Fruit fly (Drosophila melanogaster) whole organism, embryonic: ENCODE data around the gene Dph5.

ENCODE experiments used
- ATbp ChIP-seq: fragments of 200-800 bp; sonication (Bioruptor generic); optimal IDR thresholded peaks from 2 replicates; lab custom pipeline; 2017; ENCODE audit warnings: missing biosample characterization, mild to moderate bottlenecking, missing genetic modification characterization, missing genetic modification reagents
- Aef1 ChIP-seq: fragments of 200-800 bp; sonication (Bioruptor generic); IDR thresholded peaks from 3 replicates; pipeline ENCODE4 v1.3.6; 2022; ENCODE audit warnings: missing biosample characterization, missing genetic modification characterization
- CG10147 ChIP-seq: fragments of 200-800 bp; sonication (Bioruptor generic); optimal IDR thresholded peaks from 2 replicates; lab custom pipeline; 2019; ENCODE audit warnings: missing biosample characterization, mild to moderate bottlenecking, missing genetic modification characterization, moderate library complexity
- CG11093 ChIP-seq: fragments of 200-800 bp; sonication (Bioruptor generic); IDR thresholded peaks from 3 replicates; pipeline ENCODE4 v1.3.6; 2022; ENCODE audit warnings: missing biosample characterization, missing genetic modification characterization
- CG11398 ChIP-seq: fragments of 200-800 bp; sonication (Bioruptor generic); optimal IDR thresholded peaks from 2 replicates; lab custom pipeline; 2016; ENCODE audit warnings: missing biosample characterization, missing genetic modification characterization
- CG11723 ChIP-seq: fragments of 200-800 bp; sonication (Bioruptor generic); optimal IDR thresholded peaks from 2 replicates; lab custom pipeline; 2017; ENCODE audit warnings: missing biosample characterization, mild to moderate bottlenecking, missing genetic modification characterization
- CG13296 ChIP-seq: fragments of 200-800 bp; sonication (Bioruptor generic); optimal IDR thresholded peaks from 3 replicates; lab custom pipeline; 2018; ENCODE audit warnings: missing biosample characterization, mild to moderate bottlenecking, missing genetic modification characterization
- CG14710 ChIP-seq: fragments of 200-800 bp; sonication (Bioruptor generic); optimal IDR thresholded peaks from 3 replicates; lab custom pipeline; 2019; ENCODE audit warnings: missing biosample characterization, mild to moderate bottlenecking, missing genetic modification characterization, moderate library complexity
- CG15479 ChIP-seq: fragments of 200-800 bp; sonication (Bioruptor generic); optimal IDR thresholded peaks from 3 replicates; lab custom pipeline; 2019; ENCODE audit warnings: missing biosample characterization, mild to moderate bottlenecking, missing genetic modification characterization, moderate library complexity
- CG1603 ChIP-seq: fragments of 200-800 bp; sonication (Bioruptor generic); optimal IDR thresholded peaks from 2 replicates; lab custom pipeline; 2019; ENCODE audit warnings: missing biosample characterization, mild to moderate bottlenecking, missing genetic modification characterization, moderate library complexity
- CG16813 ChIP-seq: fragments of 200-800 bp; sonication (Bioruptor generic); IDR thresholded peaks from 3 replicates; pipeline ENCODE4 v1.3.6; 2022; ENCODE audit warnings: missing biosample characterization, missing genetic modification characterization; ENCODE audit not compliant: partially characterized antibody
- CG17359 ChIP-seq: fragments of 200-800 bp; sonication (Bioruptor generic); optimal IDR thresholded peaks from 3 replicates; lab custom pipeline; 2018; ENCODE audit warnings: missing biosample characterization, mild to moderate bottlenecking, missing genetic modification characterization, moderate library complexity
- CG18011 ChIP-seq: fragments of 200-800 bp; sonication (Bioruptor generic); optimal IDR thresholded peaks from 2 replicates; lab custom pipeline; 2017; ENCODE audit warnings: missing biosample characterization, missing genetic modification characterization, mild to moderate bottlenecking, moderate library complexity, missing genotype
- CG1832 ChIP-seq: fragments of 200-800 bp; sonication (Bioruptor generic); optimal IDR thresholded peaks from 2 replicates; lab custom pipeline; 2017; ENCODE audit warnings: missing biosample characterization, mild to moderate bottlenecking, missing genetic modification characterization, inconsistent platforms
- CG18599 ChIP-seq: fragments of 200-800 bp; sonication (Bioruptor generic); optimal IDR thresholded peaks from 3 replicates; lab custom pipeline; 2017; ENCODE audit warnings: missing biosample characterization, missing genetic modification characterization, mild to moderate bottlenecking, moderate library complexity, missing genetic modification reagents
- CG32767 ChIP-seq: fragments of 200-800 bp; sonication (Bioruptor generic); IDR thresholded peaks from 2 replicates; pipeline ENCODE4 v1.3.6; 2022; ENCODE audit warnings: missing biosample characterization, missing genetic modification characterization
- CG3281 ChIP-seq: fragments of 200-800 bp; sonication (Bioruptor generic); optimal IDR thresholded peaks from 3 replicates; lab custom pipeline; 2017; ENCODE audit warnings: missing biosample characterization, mild to moderate bottlenecking, missing genetic modification characterization
- CG33213 ChIP-seq: fragments of 200-800 bp; sonication (Bioruptor generic); optimal IDR thresholded peaks from 3 replicates; lab custom pipeline; 2016; ENCODE audit warnings: missing biosample characterization, missing genetic modification characterization
- CG43689 ChIP-seq: fragments of 200-800 bp; sonication (Bioruptor generic); IDR thresholded peaks from 2 replicates; pipeline ENCODE4 v1.3.6; 2022; ENCODE audit warnings: missing biosample characterization, missing genetic modification characterization
- CG4730 ChIP-seq: fragments of 200-800 bp; sonication (Bioruptor generic); IDR thresholded peaks from 2 replicates; pipeline ENCODE4 v1.3.6; 2022; ENCODE audit warnings: missing biosample characterization, missing genetic modification characterization
- CG6175 ChIP-seq: fragments of 200-800 bp; sonication (Bioruptor generic); IDR thresholded peaks from 3 replicates; pipeline ENCODE4 v1.3.6; 2022; ENCODE audit warnings: missing biosample characterization, missing genetic modification characterization
- D19A ChIP-seq: fragments of 200-800 bp; optimal IDR thresholded peaks from 3 replicates; lab custom pipeline; 2019; ENCODE audit warnings: missing biosample characterization, mild to moderate bottlenecking, missing genetic modification characterization, moderate library complexity
- Dll ChIP-seq: fragments of 200-800 bp; sonication (Bioruptor generic); IDR thresholded peaks from 4 replicates; pipeline ENCODE4 v1.3.6; 2022; ENCODE audit warnings: missing biosample characterization, missing genetic modification characterization; ENCODE audit not compliant: partially characterized antibody
- E2f2 ChIP-seq: fragments of 200-800 bp; sonication (Bioruptor generic); IDR thresholded peaks from 2 replicates; pipeline ENCODE4 v1.3.6; 2022; ENCODE audit warnings: missing biosample characterization, missing genetic modification characterization
- Fer1 ChIP-seq: fragments of 200-800 bp; sonication (Bioruptor generic); optimal IDR thresholded peaks from 2 replicates; lab custom pipeline; 2017; ENCODE audit warnings: missing biosample characterization, mild to moderate bottlenecking, missing genetic modification characterization
- Hr78 ChIP-seq, 2 experiments: fragments of 200-800 bp in 1 of 2; fragments of >200 bp in 1 of 2; sonication (Bioruptor generic) in 1 of 2; optimal IDR thresholded peaks; 2 replicates each; lab custom pipeline; 2017 to 2019; ENCODE audit warnings: missing biosample characterization in 2 of 2, missing genetic modification characterization in 2 of 2, mild to moderate bottlenecking in 1 of 2, moderate library complexity in 1 of 2
- Hsf ChIP-seq: fragments of 200-800 bp; sonication (Bioruptor generic); optimal IDR thresholded peaks from 3 replicates; lab custom pipeline; 2016; ENCODE audit warnings: missing biosample characterization, missing genetic modification characterization
- Lpt ChIP-seq: fragments of >200 bp; optimal IDR thresholded peaks from 2 replicates; lab custom pipeline; 2018; ENCODE audit warnings: missing biosample characterization, missing genetic modification characterization
- MBD-R2 ChIP-seq: fragments of 200-800 bp; sonication (Bioruptor generic); IDR thresholded peaks from 2 replicates; pipeline ENCODE4 v1.3.6; 2022; ENCODE audit warnings: missing biosample characterization, missing genetic modification characterization
- NC2α ChIP-seq: fragments of 200-800 bp; sonication (Bioruptor generic); optimal IDR thresholded peaks from 2 replicates; lab custom pipeline; 2016; ENCODE audit warnings: missing biosample characterization, missing genetic modification characterization
- Nf-YB ChIP-seq: fragments of 200-800 bp; sonication (Bioruptor generic); optimal IDR thresholded peaks from 3 replicates; lab custom pipeline; 2019; ENCODE audit warnings: missing biosample characterization, mild to moderate bottlenecking, missing genetic modification characterization, moderate library complexity
- Spps ChIP-seq: fragments of 200-800 bp; sonication (Bioruptor generic); optimal IDR thresholded peaks from 2 replicates; lab custom pipeline; 2018; ENCODE audit warnings: missing biosample characterization, mild to moderate bottlenecking, missing genetic modification characterization
- Sry-δ ChIP-seq: fragments of 200-800 bp; sonication (Bioruptor generic); optimal IDR thresholded peaks from 2 replicates; lab custom pipeline; 2016; ENCODE audit warnings: missing biosample characterization, missing genetic modification characterization
- ap ChIP-seq: fragments of 200-800 bp; sonication (Bioruptor generic); IDR thresholded peaks from 2 replicates; pipeline ENCODE4 v1.3.6; 2022; ENCODE audit warnings: missing biosample characterization, missing genetic modification characterization
- ara ChIP-seq: fragments of 200-800 bp; sonication (Bioruptor generic); IDR thresholded peaks from 2 replicates; pipeline ENCODE4 v1.3.6; 2022; ENCODE audit warnings: missing biosample characterization, missing genetic modification characterization
- ato ChIP-seq: fragments of 200-800 bp; sonication (Bioruptor generic); IDR thresholded peaks from 2 replicates; pipeline ENCODE4 v1.3.6; 2022; ENCODE audit warnings: missing biosample characterization, missing genetic modification characterization; ENCODE audit not compliant: partially characterized antibody
- chn ChIP-seq: fragments of 200-800 bp; sonication (Bioruptor generic); optimal IDR thresholded peaks from 2 replicates; lab custom pipeline; 2016; ENCODE audit warnings: missing biosample characterization, missing genetic modification characterization
- crc ChIP-seq: fragments of 200-800 bp; sonication (Bioruptor generic); optimal IDR thresholded peaks from 2 replicates; lab custom pipeline; 2016; ENCODE audit warnings: missing biosample characterization, missing genetic modification characterization
- cwo ChIP-seq: fragments of 200-800 bp; sonication (Bioruptor generic); optimal IDR thresholded peaks from 3 replicates; lab custom pipeline; 2017; ENCODE audit warnings: missing biosample characterization, missing genetic modification characterization, mild to moderate bottlenecking, moderate library complexity, missing genetic modification reagents
- ems ChIP-seq: fragments of 200-800 bp; sonication (Bioruptor generic); optimal IDR thresholded peaks from 3 replicates; lab custom pipeline; 2016; ENCODE audit warnings: missing biosample characterization, missing genetic modification characterization
- fu2 ChIP-seq: fragments of 200-800 bp; sonication (Bioruptor generic); optimal IDR thresholded peaks from 2 replicates; lab custom pipeline; 2016; ENCODE audit warnings: missing biosample characterization, missing genetic modification characterization
- h ChIP-seq: fragments of >200 bp; optimal IDR thresholded peaks from 2 replicates; lab custom pipeline; 2017
- hbn ChIP-seq: fragments of 200-800 bp; sonication (Bioruptor generic); IDR thresholded peaks from 2 replicates; pipeline ENCODE4 v1.3.6; 2022; ENCODE audit warnings: missing biosample characterization, missing genetic modification characterization; ENCODE audit not compliant: partially characterized antibody
- hkb ChIP-seq, 2 experiments: fragments of 200-800 bp in 1 of 2; fragments of >200 bp in 1 of 2; sonication (Bioruptor generic) in 1 of 2; IDR thresholded peaks in 1 of 2; optimal IDR thresholded peaks in 1 of 2; 2 replicates each; pipeline versions ENCODE4 v1.3.6 to Lab custom; 2017 to 2022; ENCODE audit warnings: missing biosample characterization in 1 of 2, missing genetic modification characterization in 1 of 2
- insv ChIP-seq, 2 experiments: fragments of 200-800 bp; sonication (Bioruptor generic); optimal IDR thresholded peaks; 3 replicates each; lab custom pipeline; 2016 to 2018; ENCODE audit warnings: missing biosample characterization in 2 of 2, missing genetic modification characterization in 2 of 2
- jumu ChIP-seq: fragments of 200-800 bp; sonication (Bioruptor generic); optimal IDR thresholded peaks from 3 replicates; lab custom pipeline; 2016; ENCODE audit warnings: missing biosample characterization, missing genetic modification characterization
- klu ChIP-seq: fragments of 200-800 bp; sonication (Bioruptor generic); IDR thresholded peaks from 2 replicates; pipeline ENCODE4 v1.3.6; 2022; ENCODE audit warnings: missing biosample characterization, missing genetic modification characterization
- mirr ChIP-seq: fragments of 200-800 bp; sonication (Bioruptor generic); optimal IDR thresholded peaks from 3 replicates; lab custom pipeline; 2018; ENCODE audit warnings: missing biosample characterization, mild to moderate bottlenecking, missing genetic modification characterization
- nau ChIP-seq: fragments of 200-800 bp; sonication (Bioruptor generic); optimal IDR thresholded peaks from 3 replicates; lab custom pipeline; 2017; ENCODE audit warnings: missing biosample characterization, mild to moderate bottlenecking, missing genetic modification characterization, missing genetic modification reagents
- ro ChIP-seq: fragments of 200-800 bp; sonication (Bioruptor generic); IDR thresholded peaks from 2 replicates; pipeline ENCODE4 v1.3.6; 2022; ENCODE audit warnings: missing biosample characterization, missing genetic modification characterization
- tna ChIP-seq: fragments of 200-800 bp; sonication (Bioruptor generic); IDR thresholded peaks from 2 replicates; pipeline ENCODE4 v1.3.6; 2022; ENCODE audit warnings: missing biosample characterization, missing genetic modification characterization; ENCODE audit not compliant: partially characterized antibody
- wdn ChIP-seq: fragments of 200-800 bp; sonication (Bioruptor generic); IDR thresholded peaks from 2 replicates; pipeline ENCODE4 v1.3.6; 2022; ENCODE audit warnings: missing biosample characterization, missing genetic modification characterization

Gene Dph5

DNA sequence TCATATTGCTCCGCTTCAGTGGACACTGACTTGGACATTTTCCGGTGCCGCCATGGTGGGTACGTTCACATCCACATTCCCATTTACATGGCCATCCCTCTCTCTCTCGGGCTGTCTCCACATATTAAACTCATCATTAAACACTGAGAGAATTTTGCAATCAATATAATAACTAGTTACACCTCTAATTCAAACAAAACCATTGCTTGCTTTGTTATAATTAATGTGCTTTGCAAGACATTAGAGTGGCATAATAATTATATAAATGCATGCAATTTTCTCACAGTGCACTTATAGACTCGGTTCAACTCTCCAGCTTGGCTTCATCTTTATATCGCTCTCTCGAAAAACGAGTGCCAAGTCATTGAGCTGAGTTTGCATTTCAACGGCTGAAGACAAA lies 41.7 kb upstream of the Dph5 start (continued):
- TF ChIP-seq ATbp (GFP tag; lab: Kevin White, UChicago), result peak; percentile 55
- no peak for TF ChIP-seq CG10147 (GFP tag; lab: Kevin White, UChicago)
- TF ChIP-seq ap (GFP tag; lab: Robert Waterston, UW), result peak; percentile 73
- peak; percentile 51; the same call in 1 of the 3 replicates for TF ChIP-seq CG6175
- TF ChIP-seq tna, result no peak
- no peak for TF ChIP-seq NC2α (GFP tag; lab: Kevin White, UChicago)
- TF ChIP-seq CG18599 (GFP tag; lab: Kevin White, UChicago), result peak; percentile 59
- no peak for TF ChIP-seq CG11723 (GFP tag; lab: Kevin White, UChicago)
- TF ChIP-seq ara, result peak; percentile 76
- no peak for TF ChIP-seq hkb (optimal IDR thresholded peaks at IDR 0.05; lab: Kevin White, UChicago)
- peak; percentile 80 for TF ChIP-seq hkb (GFP tag; IDR thresholded peaks at IDR 0.05; lab: Robert Waterston, UW)
- TF ChIP-seq CG17359, result peak; percentile 77
- no peak for TF ChIP-seq klu
- TF ChIP-seq Fer1 (GFP tag; lab: Kevin White, UChicago), result peak; percentile 65
- TF ChIP-seq CG1603 (tag; lab: Kevin White, UChicago), result peak; percentile 82
- no peak; the same call in 2 of the 3 replicates for TF ChIP-seq CG11093 (GFP tag; lab: Robert Waterston, UW)
- TF ChIP-seq h (lab: Kevin White, UChicago), result no peak
- TF ChIP-seq chn, result peak; percentile 45
- TF ChIP-seq CG33213, result peak; percentile 56
- no peak for TF ChIP-seq Nf-YB (GFP tag; lab: Kevin White, UChicago)
- no peak for TF ChIP-seq CG43689 (GFP tag; lab: Robert Waterston, UW)
- peak; percentile 56 for TF ChIP-seq Aef1
- TF ChIP-seq CG18011 (GFP tag; lab: Kevin White, UChicago), result no peak
- TF ChIP-seq ems (GFP tag; lab: Kevin White, UChicago), result peak; percentile 52
- TF ChIP-seq fu2 (GFP tag; lab: Kevin White, UChicago), result peak; percentile 36
- 0 out of 2 replicates have a peak, but pooled peaks have one; percentile 41 for TF ChIP-seq wdn
- no peak for TF ChIP-seq insv (GFP tag; optimal IDR thresholded peaks at IDR 0.05; lab: Kevin White, UChicago)
- no peak for TF ChIP-seq CG13296 (GFP tag; lab: Kevin White, UChicago)
- peak; percentile 72 for TF ChIP-seq Hsf
- TF ChIP-seq Spps (tag; lab: Kevin White, UChicago), result no peak
- TF ChIP-seq E2f2 (GFP tag; lab: Robert Waterston, UW), result peak; percentile 49
- TF ChIP-seq CG4730 (GFP tag; lab: Robert Waterston, UW), result peak; percentile 47; the same call in 1 of the 2 replicates
- TF ChIP-seq Lpt, result no peak
- no peak for TF ChIP-seq mirr
- peak; percentile 61 for TF ChIP-seq CG32767 (GFP tag; lab: Robert Waterston, UW)
- no peak for TF ChIP-seq nau (GFP tag; lab: Kevin White, UChicago)
- TF ChIP-seq, all 482 proteins: peak for 248

DNA sequence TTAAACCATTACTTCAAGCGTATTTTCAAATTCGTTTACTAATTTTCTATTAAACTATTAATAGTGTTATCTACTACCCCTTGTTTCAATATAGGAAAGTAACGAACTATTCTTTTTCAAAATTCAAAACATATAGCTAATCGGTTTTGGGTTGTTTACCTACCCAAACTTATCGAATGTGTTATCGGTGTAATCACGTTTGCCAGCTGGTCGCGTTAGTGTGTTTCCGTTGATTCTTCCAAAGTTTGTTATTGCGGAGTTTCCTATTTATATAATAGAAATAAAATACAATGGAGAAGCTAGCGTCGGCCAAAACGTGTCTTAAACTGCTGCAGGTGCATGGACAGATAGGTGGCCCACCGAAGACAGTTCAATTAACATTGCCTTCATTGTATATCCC lies 35.3 kb upstream of the Dph5 start, which contains the start of gene mRpL45:
Gene mRpL45 (plus strand): TSS at position 213 of the 400 bp plus-strand sequence.
- TF ChIP-seq D19A (tag; lab: Kevin White, UChicago), result no peak
- no peak for TF ChIP-seq Hr78 (GFP tag; optimal IDR thresholded peaks at IDR 0.05; lab: Kevin White, UChicago)
- TF ChIP-seq ro (GFP tag; lab: Robert Waterston, UW), result no peak
- TF ChIP-seq CG11398 (GFP tag; lab: Kevin White, UChicago), result no peak
- TF ChIP-seq CG15479, result no peak
- TF ChIP-seq jumu (GFP tag; lab: Kevin White, UChicago), result no peak
- peak; percentile 9 for TF ChIP-seq CG14710 (tag; lab: Kevin White, UChicago)
- 0 out of 2 replicates have a peak, but pooled peaks have one; percentile 35 for TF ChIP-seq ato (GFP tag; lab: Robert Waterston, UW)
- no peak for TF ChIP-seq cwo
- peak; percentile 23; the same call in 1 of the 3 replicates for TF ChIP-seq CG16813 (GFP tag; lab: Robert Waterston, UW)
- 0 out of 4 replicates have a peak, but pooled peaks have one; percentile 34 for TF ChIP-seq Dll (GFP tag; lab: Robert Waterston, UW)
- peak; percentile 22; the same call in 1 of the 2 replicates for TF ChIP-seq hbn (GFP tag; lab: Robert Waterston, UW)
- no peak for TF ChIP-seq crc (GFP tag; lab: Kevin White, UChicago)
- no peak for TF ChIP-seq chn
- no peak for TF ChIP-seq CG3281 (GFP tag; lab: Kevin White, UChicago)
- TF ChIP-seq Sry-δ (GFP tag; lab: Kevin White, UChicago), result peak; percentile 17
- TF ChIP-seq MBD-R2 (GFP tag; lab: Robert Waterston, UW), result peak; percentile 84
- TF ChIP-seq CG1832 (GFP tag; lab: Kevin White, UChicago), result no peak
